Worm (Caenorhabditis elegans) whole organism, L3 larva: Measurements from ENCODE around the gene blos-2.

Source experiments
- R02D3.7 ChIP-seq: fragments of 150-350 bp; optimal IDR thresholded peaks from 2 replicates; lab custom pipeline; 2014; ENCODE audit warnings: missing biosample characterization, missing genetic modification characterization
- ZK546.5 ChIP-seq: sonication (generic microtip); optimal IDR thresholded peaks from 2 replicates; lab custom pipeline; 2017; ENCODE audit warnings: missing biosample characterization, missing genetic modification characterization
- aly-2 ChIP-seq: fragments of 150-350 bp; optimal IDR thresholded peaks from 2 replicates; lab custom pipeline; 2014; ENCODE audit warnings: missing biosample characterization, missing genetic modification characterization
- ama-1 ChIP-seq: fragments of 150-350 bp; optimal IDR thresholded peaks from 2 replicates; lab custom pipeline; 2018
- ceh-16 ChIP-seq: sonication (generic microtip); optimal IDR thresholded peaks from 2 replicates; lab custom pipeline; 2017; ENCODE audit warnings: missing biosample characterization, missing genetic modification characterization
- ceh-28 ChIP-seq: fragments of 150-350 bp; optimal IDR thresholded peaks from 2 replicates; lab custom pipeline; 2014; ENCODE audit warnings: missing biosample characterization, missing genetic modification reagents, missing genetic modification characterization
- ceh-82 ChIP-seq: fragments of 150-350 bp; optimal IDR thresholded peaks from 2 replicates; lab custom pipeline; 2014; ENCODE audit warnings: missing biosample characterization, missing genetic modification characterization
- ceh-9 ChIP-seq: sonication (generic microtip); optimal IDR thresholded peaks from 2 replicates; lab custom pipeline; 2018; ENCODE audit warnings: missing biosample characterization, missing genetic modification characterization
- daf-12 ChIP-seq: fragments of 150-350 bp; optimal IDR thresholded peaks from 2 replicates; lab custom pipeline; 2014; ENCODE audit warnings: missing biosample characterization, missing genetic modification reagents, missing genetic modification characterization
- egl-5 ChIP-seq: fragments of 150-350 bp; optimal IDR thresholded peaks from 2 replicates; lab custom pipeline; 2017; ENCODE audit warnings: missing biosample characterization, missing genetic modification reagents, missing genetic modification characterization, inconsistent platforms
- elt-2 ChIP-seq: sonication (generic microtip); optimal IDR thresholded peaks from 2 replicates; lab custom pipeline; 2016; ENCODE audit warnings: missing genetic modification reagents, mild to moderate bottlenecking, missing genetic modification characterization, missing compliant biosample characterization
- elt-3 ChIP-seq, 3 experiments: fragments of 150-350 bp in 1 of 3; sonication (generic microtip) in 2 of 3; optimal IDR thresholded peaks; 2 replicates in 2 of 3; 4 replicates in 1 of 3; lab custom pipeline; 2014 to 2017; ENCODE audit warnings: missing biosample characterization in 3 of 3, missing genetic modification characterization in 3 of 3
- eor-1 ChIP-seq, 2 experiments: fragments of 150-350 bp; optimal IDR thresholded peaks; 2 replicates each; lab custom pipeline; 2014 to 2018; ENCODE audit warnings: missing biosample characterization in 2 of 2, missing genetic modification characterization in 2 of 2
- fkh-2 ChIP-seq: fragments of 150-350 bp; optimal IDR thresholded peaks from 2 replicates; lab custom pipeline; 2014; ENCODE audit warnings: missing biosample characterization, missing genetic modification reagents, missing genetic modification characterization
- fos-1 ChIP-seq: fragments of 150-350 bp; optimal IDR thresholded peaks from 2 replicates; lab custom pipeline; 2014; ENCODE audit warnings: missing biosample characterization, missing genetic modification characterization
- jun-1 ChIP-seq: fragments of 150-350 bp; optimal IDR thresholded peaks from 2 replicates; lab custom pipeline; 2014; ENCODE audit warnings: missing biosample characterization, missing genetic modification reagents, missing genetic modification characterization
- lin-39 ChIP-seq: fragments of 150-350 bp; optimal IDR thresholded peaks from 2 replicates; lab custom pipeline; 2018; ENCODE audit warnings: missing biosample characterization, missing genetic modification reagents, missing genetic modification characterization
- lsy-12 ChIP-seq: sonication (generic microtip); optimal IDR thresholded peaks from 2 replicates; lab custom pipeline; 2016; ENCODE audit warnings: mild to moderate bottlenecking, missing genetic modification characterization, missing compliant biosample characterization
- mdl-1 ChIP-seq: fragments of 150-350 bp; optimal IDR thresholded peaks from 2 replicates; lab custom pipeline; 2014; ENCODE audit warnings: missing biosample characterization, missing genetic modification characterization
- nfya-1 ChIP-seq: sonication (generic microtip); optimal IDR thresholded peaks from 2 replicates; lab custom pipeline; 2017; ENCODE audit warnings: missing genetic modification characterization, mild to moderate bottlenecking, missing compliant biosample characterization, antibody characterized with exemption, moderate library complexity; ENCODE audit not compliant: insufficient read depth
- nhr-12 ChIP-seq: fragments of 150-350 bp; optimal IDR thresholded peaks from 2 replicates; lab custom pipeline; 2014; ENCODE audit warnings: missing biosample characterization, missing genetic modification characterization
- nhr-23 ChIP-seq: fragments of 150-350 bp; optimal IDR thresholded peaks from 2 replicates; lab custom pipeline; 2014; ENCODE audit warnings: missing biosample characterization, missing genetic modification reagents, missing genetic modification characterization
- nhr-25 ChIP-seq: sonication (generic microtip); optimal IDR thresholded peaks from 2 replicates; lab custom pipeline; 2017; ENCODE audit warnings: missing biosample characterization, missing genetic modification characterization
- nhr-67 ChIP-seq: fragments of 150-350 bp; optimal IDR thresholded peaks from 2 replicates; lab custom pipeline; 2014; ENCODE audit warnings: missing biosample characterization, missing genetic modification characterization
- nhr-77 ChIP-seq: fragments of 150-350 bp; optimal IDR thresholded peaks from 2 replicates; lab custom pipeline; 2014; ENCODE audit warnings: missing biosample characterization, missing genetic modification characterization
- pha-4 ChIP-seq: fragments of 150-350 bp; optimal IDR thresholded peaks from 2 replicates; lab custom pipeline; 2014; ENCODE audit warnings: missing biosample characterization, missing genetic modification reagents, missing genetic modification characterization
- pqm-1 ChIP-seq: fragments of 150-350 bp; optimal IDR thresholded peaks from 2 replicates; lab custom pipeline; 2017; ENCODE audit warnings: missing biosample characterization, missing genetic modification characterization, inconsistent platforms
- sea-2 ChIP-seq: fragments of 150-350 bp; sonication (generic microtip); optimal IDR thresholded peaks from 4 replicates; lab custom pipeline; 2014; ENCODE audit warnings: missing biosample characterization, missing genetic modification reagents, missing genetic modification characterization
- skn-1 ChIP-seq: fragments of 150-350 bp; optimal IDR thresholded peaks from 2 replicates; lab custom pipeline; 2014; ENCODE audit warnings: missing biosample characterization, missing genetic modification characterization
- snpc-4 ChIP-seq: fragments of 150-350 bp; optimal IDR thresholded peaks from 2 replicates; lab custom pipeline; 2014; ENCODE audit warnings: missing biosample characterization, missing genetic modification characterization
- tbx-2 ChIP-seq: sonication (generic microtip); optimal IDR thresholded peaks from 2 replicates; lab custom pipeline; 2016; ENCODE audit warnings: mild to moderate bottlenecking, missing genetic modification characterization, missing compliant biosample characterization
- unc-39 ChIP-seq: sonication (generic microtip); optimal IDR thresholded peaks from 4 replicates; lab custom pipeline; 2017; ENCODE audit warnings: missing biosample characterization, missing genetic modification characterization
- zag-1 ChIP-seq: fragments of 150-350 bp; optimal IDR thresholded peaks from 2 replicates; lab custom pipeline; 2014; ENCODE audit warnings: missing biosample characterization, missing genetic modification characterization
- ztf-11 ChIP-seq: fragments of 150-350 bp; optimal IDR thresholded peaks from 2 replicates; lab custom pipeline; 2014; ENCODE audit warnings: missing biosample characterization, missing genetic modification characterization
- ztf-4 ChIP-seq: fragments of 150-350 bp; optimal IDR thresholded peaks from 2 replicates; lab custom pipeline; 2014; ENCODE audit warnings: missing biosample characterization, missing genetic modification characterization

blos-2 gene

ce11 chrIV:6363604-6364003 is 29.6 kb downstream of the blos-2 start:
- TF ChIP-seq ztf-11 (tag; lab: Kevin White, UChicago): no peak
- TF ChIP-seq unc-39 (tag; lab: Kevin White, UChicago): no peak
- TF ChIP-seq fos-1 (tag; lab: Kevin White, UChicago): no peak
- TF ChIP-seq skn-1 (tag; lab: Kevin White, UChicago): no peak
- TF ChIP-seq aly-2: no peak
- no peak for TF ChIP-seq ZK546.5
- TF ChIP-seq lin-39 (tag; lab: Kevin White, UChicago): no peak
- no peak for TF ChIP-seq nfya-1 (tag; lab: Kevin White, UChicago)
- TF ChIP-seq egl-5 (tag; lab: Kevin White, UChicago): no peak
- TF ChIP-seq ceh-28 (tag; lab: Kevin White, UChicago): no peak
- TF ChIP-seq nhr-67 (tag; lab: Kevin White, UChicago): no peak
- TF ChIP-seq ceh-82 (tag; lab: Kevin White, UChicago): no peak
- TF ChIP-seq pha-4 (tag; lab: Kevin White, UChicago): no peak
- TF ChIP-seq fkh-2: no peak
- TF ChIP-seq nhr-23 (tag; lab: Kevin White, UChicago): no peak
- no peak for TF ChIP-seq nhr-77
- no peak for TF ChIP-seq eor-1 (tag; optimal IDR thresholded peaks at IDR 0.05; lab: Kevin White, UChicago)

ce11 chrIV:6365045-6365444 is 31.0 kb downstream of the blos-2 start, which contains the start of gene Y73B6BL.270:
TSS of gene Y73B6BL.270 (plus strand) at chrIV:6365345.
- TF ChIP-seq zag-1: no peak
- TF ChIP-seq lsy-12 (tag; lab: Kevin White, UChicago): no peak

- no peak for TF ChIP-seq ceh-9 (tag; lab: Kevin White, UChicago)
- no peak for TF ChIP-seq aly-2
- TF ChIP-seq ZK546.5: no peak
- no peak for TF ChIP-seq mdl-1 (tag; lab: Kevin White, UChicago)
- TF ChIP-seq ztf-4 (tag; lab: Kevin White, UChicago): no peak
- TF ChIP-seq pqm-1 (tag; lab: Kevin White, UChicago): no peak
- TF ChIP-seq ama-1 (lab: Kevin White, UChicago): no peak
- no peak for TF ChIP-seq fos-1 (tag; lab: Kevin White, UChicago)
- no peak for TF ChIP-seq elt-2 (tag; lab: Kevin White, UChicago)
- TF ChIP-seq snpc-4: no peak
- TF ChIP-seq jun-1 (tag; lab: Kevin White, UChicago): no peak
- TF ChIP-seq nhr-25 (tag; lab: Kevin White, UChicago): no peak
- no peak for TF ChIP-seq unc-39 (tag; lab: Kevin White, UChicago)
- TF ChIP-seq ceh-16 (tag; lab: Kevin White, UChicago): no peak
- TF ChIP-seq R02D3.7 (tag; lab: Kevin White, UChicago): no peak
- TF ChIP-seq pha-4 (tag; lab: Kevin White, UChicago): no peak
- TF ChIP-seq elt-3 (tag; optimal IDR thresholded peaks at IDR 0.05; lab: Kevin White, UChicago): no peak
- TF ChIP-seq ceh-82 (tag; lab: Kevin White, UChicago): no peak
- no peak for TF ChIP-seq sea-2
- no peak for TF ChIP-seq nhr-67 (tag; lab: Kevin White, UChicago)
Observed at ce11 chrIV:6366032-6366431, 32.0 kb downstream of the blos-2 start.

- TF ChIP-seq skn-1 (tag; lab: Kevin White, UChicago) (no peak), nhr-23 (tag; lab: Kevin White, UChicago) (peak; percentile 14), tbx-2 (no peak)
Observed at ce11 chrIV:6369489-6369888, 35.5 kb downstream of the blos-2 start.

DNA sequence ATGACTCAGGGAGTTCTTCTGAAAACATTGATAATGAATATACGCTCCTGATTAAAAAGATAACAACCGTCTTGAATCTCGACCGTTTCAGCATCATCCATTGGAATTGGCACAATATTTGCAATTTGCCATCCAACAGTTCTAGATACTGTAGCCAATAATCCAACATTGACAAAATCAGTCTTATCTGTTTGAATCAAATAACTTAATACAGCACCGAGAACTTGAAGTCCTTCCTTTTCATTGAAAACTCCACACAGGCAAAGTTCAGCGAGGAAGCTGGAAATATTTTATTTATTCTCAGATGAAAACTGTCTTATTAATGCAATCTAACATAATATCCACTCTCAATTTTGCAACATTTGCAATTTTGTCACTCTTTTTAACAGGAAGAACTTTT is 38.3 kb downstream of the blos-2 start:
- TF ChIP-seq daf-12 (tag; lab: Kevin White, UChicago): no peak
- no peak for TF ChIP-seq nhr-23 (tag; lab: Kevin White, UChicago)
- TF ChIP-seq nhr-77: no peak
- no peak for TF ChIP-seq nfya-1 (tag; lab: Kevin White, UChicago)
- no peak for TF ChIP-seq ZK546.5
- no peak for TF ChIP-seq nhr-12 (tag; lab: Kevin White, UChicago)
- no peak for TF ChIP-seq ztf-11 (tag; lab: Kevin White, UChicago)
